Worm (Caenorhabditis elegans): ENCODE measurements around the gene acdh-2.

ce11 chrII:5544145-5544515 is 3.2 kb downstream of the acdh-2 start:
- TF ChIP-seq K09A11.1 (tag; optimal IDR thresholded peaks at IDR 0.05; ENCODE audit: insufficient read depth) (no peak), ceh-31 (tag; optimal IDR thresholded peaks at IDR 0.05) (no peak), ets-4 (tag; optimal IDR thresholded peaks at IDR 0.05) (no peak), pha-4 (tag; optimal IDR thresholded peaks at IDR 0.05) (no peak), nhr-232 (tag; optimal IDR thresholded peaks at IDR 0.05) (no peak), hlh-6 (tag; optimal IDR thresholded peaks at IDR 0.05) (no peak), elt-2 (tag; optimal IDR thresholded peaks at IDR 0.05) (no peak)
